Worm (Caenorhabditis elegans) whole organism, L4 larva: Measurements from ENCODE around the gene M04B2.2.

Experiments used
- ceh-28 ChIP-seq: fragments of 150-350 bp; optimal IDR thresholded peaks from 2 replicates; lab custom pipeline; 2014; ENCODE audit warnings: missing biosample characterization, missing genetic modification reagents, missing genetic modification characterization
- ceh-32 ChIP-seq: sonication (generic microtip); optimal IDR thresholded peaks from 2 replicates; lab custom pipeline; 2016; ENCODE audit warnings: mild to moderate bottlenecking, missing genetic modification characterization, missing compliant biosample characterization; ENCODE audit not compliant: poor library complexity
- dve-1 ChIP-seq: sonication (generic microtip); optimal IDR thresholded peaks from 2 replicates; lab custom pipeline; 2017; ENCODE audit warnings: antibody characterized with exemption, mild to moderate bottlenecking, missing genetic modification characterization, missing compliant biosample characterization; ENCODE audit not compliant: insufficient read depth
- fkh-10 ChIP-seq: fragments of 150-350 bp; optimal IDR thresholded peaks from 2 replicates; lab custom pipeline; 2014; ENCODE audit warnings: missing biosample characterization, missing genetic modification reagents, missing genetic modification characterization
- lin-39 ChIP-seq: fragments of 150-350 bp; optimal IDR thresholded peaks from 2 replicates; lab custom pipeline; 2014; ENCODE audit warnings: missing biosample characterization, missing genetic modification reagents, missing genetic modification characterization
- lsy-2 ChIP-seq, 2 experiments: fragments of 150-350 bp in 1 of 2; sonication (generic microtip) in 1 of 2; optimal IDR thresholded peaks; 2 replicates each; lab custom pipeline; 2014 to 2017; ENCODE audit warnings: missing biosample characterization in 2 of 2, missing genetic modification characterization in 2 of 2
- nhr-11 ChIP-seq: fragments of 150-350 bp; optimal IDR thresholded peaks from 2 replicates; lab custom pipeline; 2014; ENCODE audit warnings: missing biosample characterization, missing genetic modification characterization
- nhr-76 ChIP-seq: fragments of 150-350 bp; optimal IDR thresholded peaks from 2 replicates; lab custom pipeline; 2014; ENCODE audit warnings: missing biosample characterization, missing genetic modification characterization
- php-3 ChIP-seq: fragments of 200-800 bp; sonication (Bioruptor generic); IDR thresholded peaks from 2 replicates; pipeline ENCODE4 v1.3.6; 2022; ENCODE audit warnings: missing genetic modification reagents, missing genetic modification characterization, missing compliant biosample characterization
- spr-3 ChIP-seq: fragments of 200-800 bp; sonication (Bioruptor generic); optimal IDR thresholded peaks from 2 replicates; lab custom pipeline; 2018; ENCODE audit warnings: mild to moderate bottlenecking, missing genetic modification characterization, missing compliant biosample characterization

DNA sequence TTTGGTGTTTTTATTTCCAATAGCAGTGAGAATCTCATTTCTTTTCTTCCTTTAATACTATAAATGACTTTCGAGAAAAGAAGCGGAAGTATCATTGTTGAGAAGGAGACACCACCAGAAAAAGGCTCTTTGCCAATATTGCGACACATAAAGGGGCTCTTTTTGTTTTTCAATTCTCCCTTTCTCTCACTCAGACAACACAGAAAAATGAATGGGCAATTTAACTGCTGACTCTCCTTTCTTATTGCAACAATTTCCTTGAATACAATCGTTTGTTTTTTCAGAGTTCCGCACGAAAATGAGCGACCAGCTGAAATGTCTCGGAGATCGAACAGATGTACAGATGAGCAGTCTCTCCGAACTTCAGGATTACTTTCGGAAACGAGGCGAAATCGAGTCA, 46.5 kb downstream of the M04B2.2 start:
- TF ChIP-seq php-3 (GFP tag; lab: Robert Waterston, UW) = no peak
- TF ChIP-seq lsy-2 (tag; optimal IDR thresholded peaks at IDR 0.05; lab: Kevin White, UChicago) = no peak
- TF ChIP-seq dve-1 (tag; lab: Kevin White, UChicago) = no peak
- TF ChIP-seq nhr-11 (tag; lab: Kevin White, UChicago) = no peak
- no peak for TF ChIP-seq nhr-76
- no peak for TF ChIP-seq ceh-28 (tag; lab: Kevin White, UChicago)
- no peak for TF ChIP-seq fkh-10
- TF ChIP-seq spr-3 (GFP tag; lab: Kevin White, UChicago) = no peak
- no peak for TF ChIP-seq lin-39 (tag; lab: Kevin White, UChicago)
- TF ChIP-seq ceh-32 (tag; lab: Kevin White, UChicago) = no peak
